Fruit fly (Drosophila melanogaster): Measurements from ENCODE around the gene betaNACtes1.

The betaNACtes1 gene

dm6 chrX:14213509-14214154, 41.2 kb upstream of the betaNACtes1 start (continued):
- TF ChIP-seq CoRest (tag; optimal IDR thresholded peaks at IDR 0.05) (peak; percentile 50), CG9876 (GFP tag; optimal IDR thresholded peaks at IDR 0.05) (no peak), CG8388 (GFP tag; optimal IDR thresholded peaks at IDR 0.05) (peak; percentile 28), Sox102F (GFP tag; optimal IDR thresholded peaks at IDR 0.05) (peak; percentile 51), ranshi (GFP tag; IDR thresholded peaks at IDR 0.05) (no peak), zfh2 (GFP tag; optimal IDR thresholded peaks at IDR 0.05) (peak; percentile 5), CG32532 (GFP tag; IDR thresholded peaks at IDR 0.05) (no peak), chif (GFP tag; optimal IDR thresholded peaks at IDR 0.05) (peak in 1 of 2 experiments; percentile 20), trh (GFP tag; optimal IDR thresholded peaks at IDR 0.05) (no peak), CG18599 (GFP tag; optimal IDR thresholded peaks at IDR 0.05) (peak; percentile 28), her (GFP tag; optimal IDR thresholded peaks at IDR 0.05) (no peak), kah (GFP tag; optimal IDR thresholded peaks at IDR 0.05) (no peak), p53 (GFP tag; optimal IDR thresholded peaks at IDR 0.05) (no peak), nerfin-2 (GFP tag; IDR thresholded peaks at IDR 0.05; ENCODE audit: partially characterized antibody) (no peak), CG15073 (GFP tag; optimal IDR thresholded peaks at IDR 0.05) (no peak), CTCF (GFP tag; optimal IDR thresholded peaks at IDR 0.05) (no peak), CG18476 (GFP tag; optimal IDR thresholded peaks at IDR 0.05) (no peak), mld (GFP tag; IDR thresholded peaks at IDR 0.05; ENCODE audit: partially characterized antibody) (no peak), Hmr (GFP tag; optimal IDR thresholded peaks at IDR 0.05) (peak; percentile 12), CG15514 (GFP tag; optimal IDR thresholded peaks at IDR 0.05) (peak; percentile 3), Bgb (GFP tag; IDR thresholded peaks at IDR 0.05; ENCODE audit: partially characterized antibody) (no peak), schlank (tag; optimal IDR thresholded peaks at IDR 0.05) (no peak), zfh1 (GFP tag; IDR thresholded peaks at IDR 0.05) (no peak), CG1832 (GFP tag; optimal IDR thresholded peaks at IDR 0.05) (no peak), CG17829 (tag; optimal IDR thresholded peaks at IDR 0.05) (peak; percentile 19), Lhr (GFP tag; optimal IDR thresholded peaks at IDR 0.05) (no peak), sug (tag; optimal IDR thresholded peaks at IDR 0.05) (peak; percentile 14), ewg (GFP tag; optimal IDR thresholded peaks at IDR 0.05) (peak; percentile 7), CG4404 (GFP tag; IDR thresholded peaks at IDR 0.05) (no peak), h (optimal IDR thresholded peaks at IDR 0.05) (no peak), salm (tag; optimal IDR thresholded peaks at IDR 0.05) (no peak), CG14441 (GFP tag; IDR thresholded peaks at IDR 0.05) (peak; percentile 31; the same call in 1 of the 2 replicates), H15 (GFP tag; IDR thresholded peaks at IDR 0.05) (no peak), Hr78 (GFP tag; optimal IDR thresholded peaks at IDR 0.05) (peak in 1 of 2 experiments; percentile 69), CG10321 (GFP tag; IDR thresholded peaks at IDR 0.05) (no peak), CG5180 (GFP tag; optimal IDR thresholded peaks at IDR 0.05) (peak; percentile 66), D19B (GFP tag; optimal IDR thresholded peaks at IDR 0.05) (no peak), Abd-B (GFP tag; optimal IDR thresholded peaks at IDR 0.05) (peak; percentile 33), unc-4 (GFP tag; IDR thresholded peaks at IDR 0.05; ENCODE audit: partially characterized antibody) (no peak), Atf3 (GFP tag; optimal IDR thresholded peaks at IDR 0.05) (no peak), org-1 (GFP tag; optimal IDR thresholded peaks at IDR 0.05) (no peak), phol (tag; optimal IDR thresholded peaks at IDR 0.05) (peak; percentile 50), Rx (GFP tag; IDR thresholded peaks at IDR 0.05) (no peak), CG30020 (tag; optimal IDR thresholded peaks at IDR 0.05) (no peak), Hand (GFP tag; optimal IDR thresholded peaks at IDR 0.05) (no peak), CG2678 (tag; optimal IDR thresholded peaks at IDR 0.05) (peak; percentile 56), CG9727 (GFP tag; optimal IDR thresholded peaks at IDR 0.05) (peak; percentile 4), CG6683 (GFP tag; optimal IDR thresholded peaks at IDR 0.05) (no peak), Mad (GFP tag; optimal IDR thresholded peaks at IDR 0.05) (no peak), CG10147 (GFP tag; optimal IDR thresholded peaks at IDR 0.05) (no peak)

Data from whole organism, embryonic.